Worm (Caenorhabditis elegans) whole organism, L4 larva: ENCODE data around the gene ZK809.1.

Experiments
- F37D6.2 ChIP-seq: sonication (generic microtip); optimal IDR thresholded peaks from 2 replicates; lab custom pipeline; 2016; ENCODE audit warnings: mild to moderate bottlenecking, missing genetic modification characterization, missing compliant biosample characterization
- T20F7.1 ChIP-seq: fragments of 200-800 bp; sonication (Bioruptor generic); optimal IDR thresholded peaks from 2 replicates; lab custom pipeline; 2018; ENCODE audit warnings: mild to moderate bottlenecking, missing genetic modification characterization, missing compliant biosample characterization
- T26A8.4 ChIP-seq: fragments of 200-800 bp; sonication (Bioruptor generic); IDR thresholded peaks from 2 replicates; pipeline ENCODE4 v1.3.6; 2022; ENCODE audit warnings: missing genetic modification characterization, missing compliant biosample characterization
- Y105C5A.15 ChIP-seq: fragments of 200-800 bp; sonication (Bioruptor generic); IDR thresholded peaks from 2 replicates; pipeline ENCODE4 v1.3.6; 2022; ENCODE audit warnings: missing genetic modification characterization, missing compliant biosample characterization
- Y48G9A.11 ChIP-seq: fragments of 200-800 bp; sonication (Bioruptor generic); IDR thresholded peaks from 2 replicates; pipeline ENCODE4 v1.3.6; 2022; ENCODE audit warnings: missing genetic modification reagents, missing genetic modification characterization, missing compliant biosample characterization
- Y75B8A.6 ChIP-seq: fragments of 200-800 bp; sonication (Bioruptor generic); IDR thresholded peaks from 2 replicates; pipeline ENCODE4 v1.3.6; 2022; ENCODE audit warnings: missing genetic modification reagents, missing genetic modification characterization, missing compliant biosample characterization
- aly-2 ChIP-seq: sonication (generic microtip); optimal IDR thresholded peaks from 2 replicates; lab custom pipeline; 2018; ENCODE audit warnings: missing biosample characterization, missing genetic modification characterization
- arid-1 ChIP-seq: fragments of 200-800 bp; sonication (Bioruptor generic); conservative IDR thresholded peaks from 2 replicates; pipeline ENCODE4 v1.3.6; 2022; ENCODE audit warnings: missing genetic modification reagents, missing genetic modification characterization, missing compliant biosample characterization
- attf-4 ChIP-seq: sonication (generic microtip); optimal IDR thresholded peaks from 3 replicates; lab custom pipeline; 2017; ENCODE audit warnings: missing biosample characterization, missing genetic modification characterization
- ceh-28 ChIP-seq: fragments of 150-350 bp; optimal IDR thresholded peaks from 2 replicates; lab custom pipeline; 2014; ENCODE audit warnings: missing biosample characterization, missing genetic modification reagents, missing genetic modification characterization
- ceh-82 ChIP-seq: sonication (generic microtip); optimal IDR thresholded peaks from 2 replicates; lab custom pipeline; 2017; ENCODE audit warnings: missing biosample characterization, missing genetic modification characterization
- ces-1 ChIP-seq: fragments of 150-350 bp; sonication (generic microtip); optimal IDR thresholded peaks from 4 replicates; lab custom pipeline; 2014; ENCODE audit warnings: missing biosample characterization, missing genetic modification reagents, missing genetic modification characterization
- cey-2 ChIP-seq: sonication (generic microtip); optimal IDR thresholded peaks from 3 replicates; lab custom pipeline; 2017; ENCODE audit warnings: missing genetic modification characterization, mild to moderate bottlenecking, missing compliant biosample characterization, antibody characterized with exemption, borderline replicate concordance; ENCODE audit not compliant: insufficient read depth
- ctbp-1 ChIP-seq: fragments of 200-800 bp; sonication (Bioruptor generic); IDR thresholded peaks from 2 replicates; pipeline ENCODE4 v1.3.6; 2022; ENCODE audit warnings: missing genetic modification reagents, missing genetic modification characterization, missing compliant biosample characterization
- daf-16 ChIP-seq, 3 experiments: sonication (generic microtip); optimal IDR thresholded peaks; 2 replicates each; lab custom pipeline; 2016 to 2017; ENCODE audit warnings: missing genetic modification characterization in 3 of 3, missing genetic modification reagents in 3 of 3, mild to moderate bottlenecking in 2 of 3, missing compliant biosample characterization in 2 of 3, missing biosample characterization in 1 of 3, moderate library complexity in 1 of 3
- daf-19 ChIP-seq: fragments of 200-800 bp; sonication (Bioruptor generic); conservative IDR thresholded peaks from 2 replicates; pipeline ENCODE4 v1.3.6; 2022; ENCODE audit warnings: missing genetic modification characterization, missing compliant biosample characterization
- dmd-9 ChIP-seq: fragments of 200-800 bp; sonication (Bioruptor generic); IDR thresholded peaks from 2 replicates; pipeline ENCODE4 v1.3.6; 2022; ENCODE audit warnings: missing genetic modification reagents, missing genetic modification characterization, missing compliant biosample characterization
- dpl-1 ChIP-seq: fragments of 150-350 bp; optimal IDR thresholded peaks from 2 replicates; lab custom pipeline; 2014; ENCODE audit warnings: missing biosample characterization, missing genetic modification reagents, missing genetic modification characterization
- fkh-10 ChIP-seq: fragments of 150-350 bp; optimal IDR thresholded peaks from 2 replicates; lab custom pipeline; 2014; ENCODE audit warnings: missing biosample characterization, missing genetic modification reagents, missing genetic modification characterization
- hif-1 ChIP-seq, 2 experiments: sonication (generic microtip); optimal IDR thresholded peaks; 2 replicates each; lab custom pipeline; 2016 to 2017; ENCODE audit warnings: missing compliant biosample characterization in 2 of 2, missing genetic modification characterization in 2 of 2, missing genetic modification reagents in 2 of 2, missing genotype in 2 of 2, mild to moderate bottlenecking in 1 of 2
- hmg-1.1 ChIP-seq: fragments of 200-800 bp; sonication (Bioruptor generic); IDR thresholded peaks from 2 replicates; pipeline ENCODE4 v1.3.6; 2022; ENCODE audit warnings: missing genetic modification reagents, missing genetic modification characterization, missing compliant biosample characterization
- jun-1 ChIP-seq: fragments of 150-350 bp; optimal IDR thresholded peaks from 2 replicates; lab custom pipeline; 2014; ENCODE audit warnings: missing biosample characterization, missing genetic modification reagents, missing genetic modification characterization
- lin-13 ChIP-seq: fragments of 150-350 bp; optimal IDR thresholded peaks from 2 replicates; lab custom pipeline; 2014; ENCODE audit warnings: missing biosample characterization, missing genetic modification reagents, missing genetic modification characterization
- lin-38 ChIP-seq: fragments of 200-800 bp; sonication (Bioruptor generic); IDR thresholded peaks from 2 replicates; pipeline ENCODE4 v1.3.6; 2022; ENCODE audit warnings: missing genetic modification reagents, missing genetic modification characterization, missing compliant biosample characterization
- lir-3 ChIP-seq: sonication (generic microtip); optimal IDR thresholded peaks from 2 replicates; lab custom pipeline; 2016; ENCODE audit warnings: mild to moderate bottlenecking, missing genetic modification characterization, missing compliant biosample characterization
- madf-5 ChIP-seq, 2 experiments: fragments of 200-800 bp; sonication (Bioruptor generic); IDR thresholded peaks; 2 replicates each; pipeline ENCODE4 v1.3.6; 2022; ENCODE audit warnings: missing compliant biosample characterization in 2 of 2, missing genetic modification characterization in 2 of 2
- madf-9 ChIP-seq: fragments of 200-800 bp; sonication (Bioruptor generic); conservative IDR thresholded peaks from 2 replicates; pipeline ENCODE4 v1.3.6; 2022; ENCODE audit warnings: missing genetic modification reagents, missing genetic modification characterization, missing compliant biosample characterization
- mdl-1 ChIP-seq, 2 experiments: fragments of 150-350 bp in 1 of 2; sonication (generic microtip) in 1 of 2; optimal IDR thresholded peaks; 2 replicates each; lab custom pipeline; 2014 to 2017; ENCODE audit warnings: missing biosample characterization in 2 of 2, missing genetic modification characterization in 2 of 2
- mes-2 ChIP-seq: sonication (generic microtip); optimal IDR thresholded peaks from 2 replicates; lab custom pipeline; 2016; ENCODE audit warnings: missing genotype, mild to moderate bottlenecking, missing genetic modification characterization, missing compliant biosample characterization; ENCODE audit not compliant: poor library complexity, severe bottlenecking
- mxl-3 ChIP-seq: fragments of 200-800 bp; sonication (Bioruptor generic); optimal IDR thresholded peaks from 2 replicates; lab custom pipeline; 2018; ENCODE audit warnings: mild to moderate bottlenecking, missing genetic modification characterization, missing compliant biosample characterization
- nhr-28 ChIP-seq: fragments of 150-350 bp; optimal IDR thresholded peaks from 2 replicates; lab custom pipeline; 2014; ENCODE audit warnings: missing biosample characterization, missing genetic modification characterization
- pha-4 ChIP-seq, 2 experiments: fragments of 150-350 bp in 1 of 2; fragments of 200-800 bp in 1 of 2; sonication (Bioruptor generic) in 1 of 2; IDR thresholded peaks in 1 of 2; optimal IDR thresholded peaks in 1 of 2; 2 replicates each; pipeline versions ENCODE4 v1.3.6 to Lab custom; 2014 to 2022; ENCODE audit warnings: missing genetic modification characterization in 2 of 2, missing genetic modification reagents in 2 of 2, missing biosample characterization in 1 of 2, missing compliant biosample characterization in 1 of 2
- pqm-1 ChIP-seq: sonication (generic microtip); optimal IDR thresholded peaks from 2 replicates; lab custom pipeline; 2017; ENCODE audit warnings: missing biosample characterization, missing genetic modification characterization
- rbr-2 ChIP-seq: sonication (generic microtip); optimal IDR thresholded peaks from 2 replicates; lab custom pipeline; 2016; ENCODE audit warnings: missing genotype, missing genetic modification characterization, missing compliant biosample characterization
- saeg-2 ChIP-seq: fragments of 200-800 bp; sonication (Bioruptor generic); IDR thresholded peaks from 2 replicates; pipeline ENCODE4 v1.3.6; 2022; ENCODE audit warnings: missing genetic modification reagents, missing genetic modification characterization, missing compliant biosample characterization
- sdz-12 ChIP-seq: fragments of 200-800 bp; sonication (Bioruptor generic); optimal IDR thresholded peaks from 2 replicates; lab custom pipeline; 2018; ENCODE audit warnings: mild to moderate bottlenecking, missing genetic modification characterization, missing compliant biosample characterization
- tag-97 ChIP-seq: fragments of 200-800 bp; sonication (Bioruptor generic); IDR thresholded peaks from 2 replicates; pipeline ENCODE4 v1.3.6; 2022; ENCODE audit warnings: missing genetic modification characterization, missing compliant biosample characterization
- tra-1 ChIP-seq: fragments of 200-800 bp; sonication (Bioruptor generic); IDR thresholded peaks from 2 replicates; pipeline ENCODE4 v1.3.6; 2022; ENCODE audit warnings: missing genetic modification reagents, missing genetic modification characterization, missing compliant biosample characterization
- unc-130 ChIP-seq: sonication (generic microtip); optimal IDR thresholded peaks from 2 replicates; lab custom pipeline; 2016; ENCODE audit warnings: missing genetic modification reagents, missing genetic modification characterization, missing compliant biosample characterization
- unc-39 ChIP-seq: sonication (generic microtip); optimal IDR thresholded peaks from 2 replicates; lab custom pipeline; 2017; ENCODE audit warnings: missing biosample characterization, missing genetic modification characterization
- unc-62 ChIP-seq, 3 experiments: fragments of 150-350 bp in 1 of 3; sonication (generic microtip); optimal IDR thresholded peaks in 2 of 3; peaks in 1 of 3; 1 replicate in 1 of 3; 2 replicates in 2 of 3; lab custom pipeline; 2014 to 2017; ENCODE audit warnings: missing biosample characterization in 3 of 3, missing genetic modification characterization in 3 of 3, missing genetic modification reagents in 3 of 3, missing genotype in 1 of 3
- zag-1 ChIP-seq: fragments of 150-350 bp; optimal IDR thresholded peaks from 2 replicates; lab custom pipeline; 2014; ENCODE audit warnings: missing biosample characterization, missing genetic modification characterization
- zfp-2 ChIP-seq: sonication (generic microtip); optimal IDR thresholded peaks from 2 replicates; lab custom pipeline; 2016; ENCODE audit warnings: mild to moderate bottlenecking, missing genetic modification characterization, missing compliant biosample characterization
- ztf-11 ChIP-seq: fragments of 150-350 bp; optimal IDR thresholded peaks from 2 replicates; lab custom pipeline; 2014; ENCODE audit warnings: missing biosample characterization, missing genetic modification characterization

ZK809.1 gene

DNA sequence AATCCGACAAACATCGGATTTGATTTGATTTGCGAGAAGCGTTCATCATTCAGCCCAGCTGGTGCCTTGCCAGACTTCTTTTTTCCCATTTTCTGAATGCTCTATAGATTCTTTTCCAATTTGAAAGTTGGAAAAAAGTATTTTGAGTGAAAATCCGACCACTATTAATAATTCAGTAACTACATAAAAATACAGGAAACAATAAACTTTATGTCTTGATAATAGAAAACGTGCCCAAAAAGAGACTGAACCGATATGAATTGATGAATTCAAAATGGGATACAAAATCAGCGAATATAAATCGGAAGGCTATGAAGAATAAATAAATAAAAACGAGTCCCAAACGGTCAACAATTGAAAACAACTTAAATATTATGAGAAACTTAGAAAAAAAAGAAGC, 10.2 kb upstream of the ZK809.1 start, which contains the start of gene F58B3.4:
Gene F58B3.4, minus strand, starts transcription at position 101 of the 400 bp plus-strand sequence.
- no peak for TF ChIP-seq zfp-2 (tag; lab: Kevin White, UChicago)
- TF ChIP-seq Y105C5A.15 (GFP tag; lab: Robert Waterston, UW): no peak
- no peak for TF ChIP-seq dpl-1 (GFP tag; lab: Kevin White, UChicago)
- no peak for TF ChIP-seq pha-4 (GFP tag; IDR thresholded peaks at IDR 0.05; lab: Robert Waterston, UW)
- TF ChIP-seq pha-4 (tag; optimal IDR thresholded peaks at IDR 0.05; lab: Kevin White, UChicago): no peak

DNA sequence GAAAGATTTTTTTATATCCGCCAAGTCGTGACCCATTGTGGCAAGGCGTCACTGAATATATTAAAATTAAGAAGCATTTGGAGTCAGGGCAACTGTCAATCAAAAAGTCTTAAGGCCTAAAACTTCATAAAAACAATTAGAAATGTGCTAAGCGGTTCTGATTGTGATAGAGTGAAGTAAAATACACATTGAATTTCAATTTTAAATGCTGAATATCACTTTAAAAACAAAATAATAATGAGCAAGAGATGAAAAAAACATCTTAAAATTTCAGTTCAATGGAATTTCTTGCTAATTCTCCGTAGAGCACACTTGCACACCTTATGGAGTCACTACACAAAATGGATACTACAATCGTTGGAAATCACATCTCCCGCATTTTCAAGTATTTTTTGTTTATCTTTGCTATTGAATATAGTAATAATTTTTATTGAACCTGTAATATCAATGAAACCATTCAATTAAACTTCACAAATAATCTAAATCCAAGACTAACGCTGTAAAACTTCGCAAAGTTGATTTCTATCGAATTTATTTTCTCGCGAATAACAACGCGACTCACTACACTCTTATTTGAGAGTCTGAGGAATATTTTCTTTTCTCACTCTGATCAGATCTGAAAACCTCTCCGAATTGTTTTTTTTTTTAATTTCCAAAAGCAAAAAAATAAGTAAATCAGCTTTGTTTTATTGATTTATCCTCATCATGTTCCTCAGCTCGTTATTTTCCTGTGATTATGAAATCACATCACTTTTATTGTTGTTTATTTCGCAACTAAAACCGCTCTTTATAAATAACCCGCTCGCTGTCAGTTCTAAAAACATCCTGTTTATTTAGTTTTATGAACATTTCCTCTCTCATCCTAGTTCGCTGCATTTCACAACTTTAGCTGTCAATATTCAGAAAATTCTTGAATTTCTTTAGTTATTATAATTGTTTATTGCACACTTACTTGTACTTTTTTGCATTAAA, 6.2 kb upstream of the ZK809.1 start, which contains the start of gene mars-1:
Gene mars-1, minus strand, starts transcription at position 51 of the 972 bp plus-strand sequence.
- TF ChIP-seq lin-13 (GFP tag; lab: Kevin White, UChicago) (peak; percentile 64), fkh-10 (no peak), cey-2 (tag; lab: Kevin White, UChicago) (no peak), tra-1 (no peak), F37D6.2 (tag; lab: Kevin White, UChicago) (peak; percentile 33), dpl-1 (GFP tag; lab: Kevin White, UChicago) (peak; percentile 62), tag-97 (no peak), mdl-1 (tag; optimal IDR thresholded peaks at IDR 0.05; lab: Kevin White, UChicago) (peak in 1 of 2 experiments; percentile 15), rbr-2 (peak; percentile 62), daf-16 (GFP tag; optimal IDR thresholded peaks at IDR 0.05; lab: Kevin White, UChicago) (peak in 1 of 2 experiments; percentile 50), daf-16 (tag; optimal IDR thresholded peaks at IDR 0.05; lab: Kevin White, UChicago) (peak; percentile 55), Y75B8A.6 (no peak), unc-62 (GFP tag; optimal IDR thresholded peaks at IDR 0.05 in 1 of 2; lab: Kevin White, UChicago) (peak in 1 of 2 experiments; percentile 51), unc-62 (tag; optimal IDR thresholded peaks at IDR 0.05; lab: Kevin White, UChicago) (no peak), nhr-28 (tag; lab: Kevin White, UChicago) (peak; percentile 41), unc-39 (tag; lab: Kevin White, UChicago) (no peak), mxl-3 (GFP tag; lab: Kevin White, UChicago) (peak; percentile 52), zag-1 (no peak), Y48G9A.11 (GFP tag; lab: Robert Waterston, UW) (no peak), lin-38 (GFP tag; lab: Robert Waterston, UW) (peak; percentile 96), jun-1 (tag; lab: Kevin White, UChicago) (no peak), daf-19 (GFP tag; lab: Robert Waterston, UW) (no peak), ceh-82 (tag; lab: Kevin White, UChicago) (no peak), madf-5 (GFP tag; IDR thresholded peaks at IDR 0.05; lab: Robert Waterston, UW) (no peak), madf-9 (GFP tag; lab: Robert Waterston, UW) (no peak), unc-130 (GFP tag; lab: Kevin White, UChicago) (peak; percentile 50), lir-3 (tag; lab: Kevin White, UChicago) (no peak), aly-2 (tag; lab: Kevin White, UChicago) (no peak), sdz-12 (GFP tag; lab: Kevin White, UChicago) (no peak), arid-1 (GFP tag; lab: Robert Waterston, UW) (no peak), dmd-9 (peak; percentile 36; the same call in 1 of the 2 replicates), pqm-1 (tag; lab: Kevin White, UChicago) (no peak), T26A8.4 (GFP tag; lab: Robert Waterston, UW) (no peak), ces-1 (GFP tag; lab: Kevin White, UChicago) (no peak), mes-2 (peak; percentile 82), saeg-2 (GFP tag; lab: Robert Waterston, UW) (no peak), ztf-11 (no peak), hmg-1.1 (0 out of 2 replicates have a peak, but pooled peaks have one; percentile 14), T20F7.1 (GFP tag; lab: Kevin White, UChicago) (peak; percentile 81), ceh-28 (tag; lab: Kevin White, UChicago) (no peak), ctbp-1 (GFP tag; lab: Robert Waterston, UW) (no peak), attf-4 (tag; lab: Kevin White, UChicago) (no peak), hif-1 (tag; optimal IDR thresholded peaks at IDR 0.05; lab: Kevin White, UChicago) (peak in 1 of 2 experiments; percentile 74)
